Fruit fly (Drosophila melanogaster) whole organism, embryonic: ENCODE data around the gene CG14034.

ENCODE experiments used
- B-H1 ChIP-seq: fragments of 200-800 bp; sonication (Bioruptor generic); IDR thresholded peaks from 3 replicates; pipeline ENCODE4 v1.3.6; 2022; ENCODE audit warnings: missing biosample characterization, missing genetic modification characterization
- Bgb ChIP-seq: fragments of 200-800 bp; sonication (Bioruptor generic); IDR thresholded peaks from 2 replicates; pipeline ENCODE4 v1.3.6; 2022; ENCODE audit warnings: missing biosample characterization, missing genetic modification characterization; ENCODE audit not compliant: partially characterized antibody
- Blimp-1 ChIP-seq: fragments of 200-800 bp; sonication (Bioruptor generic); optimal IDR thresholded peaks from 3 replicates; lab custom pipeline; 2018; ENCODE audit warnings: missing biosample characterization, missing genetic modification characterization, mild to moderate bottlenecking, moderate library complexity, missing genetic modification reagents
- CG1024 ChIP-seq: fragments of 200-800 bp; sonication (Bioruptor generic); IDR thresholded peaks from 2 replicates; pipeline ENCODE4 v1.3.6; 2022; ENCODE audit warnings: missing biosample characterization, missing genetic modification characterization
- CG10543 ChIP-seq: fragments of 200-800 bp; sonication (Bioruptor generic); optimal IDR thresholded peaks from 3 replicates; lab custom pipeline; 2017; ENCODE audit warnings: missing biosample characterization, mild to moderate bottlenecking, missing genetic modification characterization, moderate library complexity
- CG10654 ChIP-seq: fragments of 200-800 bp; sonication (Bioruptor generic); optimal IDR thresholded peaks from 2 replicates; lab custom pipeline; 2016; ENCODE audit warnings: missing biosample characterization, missing genetic modification characterization
- CG10959 ChIP-seq: fragments of 200-800 bp; sonication (Bioruptor generic); IDR thresholded peaks from 2 replicates; pipeline ENCODE4 v1.3.6; 2022; ENCODE audit warnings: missing biosample characterization, missing genetic modification characterization
- CG11398 ChIP-seq: fragments of 200-800 bp; sonication (Bioruptor generic); optimal IDR thresholded peaks from 2 replicates; lab custom pipeline; 2016; ENCODE audit warnings: missing biosample characterization, missing genetic modification characterization
- CG12219 ChIP-seq: fragments of 200-800 bp; sonication (Bioruptor generic); optimal IDR thresholded peaks from 3 replicates; lab custom pipeline; 2018; ENCODE audit warnings: missing biosample characterization, mild to moderate bottlenecking, missing genetic modification characterization
- CG12744 ChIP-seq: fragments of 200-800 bp; sonication (Bioruptor generic); optimal IDR thresholded peaks from 2 replicates; lab custom pipeline; 2016; ENCODE audit warnings: missing biosample characterization, missing genetic modification characterization
- CG13123 ChIP-seq: fragments of 200-800 bp; sonication (Bioruptor generic); optimal IDR thresholded peaks from 2 replicates; lab custom pipeline; 2016; ENCODE audit warnings: missing biosample characterization, missing genetic modification characterization
- CG14667 ChIP-seq: fragments of 200-800 bp; sonication (Bioruptor generic); IDR thresholded peaks from 2 replicates; pipeline ENCODE4 v1.3.6; 2022; ENCODE audit warnings: missing biosample characterization, missing genetic modification characterization
- CG17568 ChIP-seq: fragments of 200-800 bp; sonication (Bioruptor generic); optimal IDR thresholded peaks from 2 replicates; lab custom pipeline; 2018; ENCODE audit warnings: missing biosample characterization, mild to moderate bottlenecking, missing genetic modification characterization, moderate library complexity
- CG17912 ChIP-seq: fragments of 200-800 bp; sonication (Bioruptor generic); optimal IDR thresholded peaks from 2 replicates; lab custom pipeline; 2018; ENCODE audit warnings: missing biosample characterization, mild to moderate bottlenecking, missing genetic modification characterization
- CG2199 ChIP-seq: fragments of 200-800 bp; sonication (Bioruptor generic); IDR thresholded peaks from 3 replicates; pipeline ENCODE4 v1.3.6; 2022; ENCODE audit warnings: missing biosample characterization, missing genetic modification characterization
- CG33557 ChIP-seq: fragments of 200-800 bp; sonication (Bioruptor generic); optimal IDR thresholded peaks from 2 replicates; lab custom pipeline; 2019; ENCODE audit warnings: missing biosample characterization, mild to moderate bottlenecking, missing genetic modification characterization, moderate library complexity
- CG34224 ChIP-seq: fragments of 200-800 bp; sonication (Bioruptor generic); IDR thresholded peaks from 3 replicates; pipeline ENCODE4 v1.3.6; 2022; ENCODE audit warnings: missing biosample characterization, missing genetic modification characterization; ENCODE audit not compliant: partially characterized antibody
- CG3726 ChIP-seq: fragments of 200-800 bp; sonication (Bioruptor generic); IDR thresholded peaks from 3 replicates; pipeline ENCODE4, ENCODE4 v1.3.6; 2022; ENCODE audit warnings: missing biosample characterization, missing genetic modification characterization
- CG4360 ChIP-seq: fragments of 200-800 bp; sonication (Bioruptor generic); IDR thresholded peaks from 2 replicates; pipeline ENCODE4 v1.3.6; 2022; ENCODE audit warnings: missing biosample characterization, missing genetic modification characterization
- CG4424 ChIP-seq: fragments of 200-800 bp; sonication (Bioruptor generic); optimal IDR thresholded peaks from 3 replicates; lab custom pipeline; 2016; ENCODE audit warnings: missing biosample characterization, missing genetic modification characterization
- CG4617 ChIP-seq: fragments of 200-800 bp; sonication (Bioruptor generic); optimal IDR thresholded peaks from 3 replicates; lab custom pipeline; 2016; ENCODE audit warnings: missing biosample characterization, missing genetic modification characterization, borderline replicate concordance
- CG4707 ChIP-seq: fragments of 200-800 bp; sonication (Bioruptor generic); optimal IDR thresholded peaks from 2 replicates; lab custom pipeline; 2018; ENCODE audit warnings: missing biosample characterization, mild to moderate bottlenecking, missing genetic modification characterization, moderate library complexity
- CG5180 ChIP-seq: fragments of 200-800 bp; sonication (Bioruptor generic); optimal IDR thresholded peaks from 3 replicates; lab custom pipeline; 2017; ENCODE audit warnings: missing biosample characterization, missing genetic modification characterization, mild to moderate bottlenecking, moderate library complexity, missing genetic modification reagents
- CG6791 ChIP-seq: fragments of 200-800 bp; sonication (Bioruptor generic); IDR thresholded peaks from 3 replicates; pipeline ENCODE4 v1.3.6; 2022; ENCODE audit warnings: missing biosample characterization, missing genetic modification characterization; ENCODE audit not compliant: partially characterized antibody
- D ChIP-seq, 2 experiments: fragments of 200-800 bp in 1 of 2; fragments of >200 bp in 1 of 2; sonication (Bioruptor generic) in 1 of 2; optimal IDR thresholded peaks; 2 replicates in 1 of 2; 3 replicates in 1 of 2; lab custom pipeline; 2017; ENCODE audit warnings: mild to moderate bottlenecking in 1 of 2, missing biosample characterization in 1 of 2, missing genetic modification characterization in 1 of 2, missing genetic modification reagents in 1 of 2
- Dbx ChIP-seq: fragments of 200-800 bp; sonication (Bioruptor generic); IDR thresholded peaks from 3 replicates; pipeline ENCODE4 v1.3.6; 2022; ENCODE audit warnings: missing biosample characterization, missing genetic modification characterization
- Dll ChIP-seq: fragments of 200-800 bp; sonication (Bioruptor generic); IDR thresholded peaks from 4 replicates; pipeline ENCODE4 v1.3.6; 2022; ENCODE audit warnings: missing biosample characterization, missing genetic modification characterization; ENCODE audit not compliant: partially characterized antibody
- GATAe ChIP-seq: fragments of 200-800 bp; sonication (Bioruptor generic); conservative IDR thresholded peaks from 2 replicates; pipeline ENCODE4 v1.3.6; 2022; ENCODE audit warnings: missing biosample characterization, missing genetic modification characterization
- Kr ChIP-seq: fragments of 200-800 bp; sonication (Bioruptor generic); optimal IDR thresholded peaks from 2 replicates; lab custom pipeline; 2017; ENCODE audit warnings: missing biosample characterization, mild to moderate bottlenecking, missing genetic modification characterization
- NFAT ChIP-seq: fragments of 200-800 bp; sonication (Bioruptor generic); IDR thresholded peaks from 2 replicates; pipeline ENCODE4 v1.3.6; 2022; ENCODE audit warnings: missing biosample characterization, missing genetic modification characterization
- Oli ChIP-seq: fragments of 200-800 bp; sonication (Bioruptor generic); optimal IDR thresholded peaks from 2 replicates; lab custom pipeline; 2018; ENCODE audit warnings: missing biosample characterization, mild to moderate bottlenecking, missing genetic modification characterization, moderate library complexity
- abd-A ChIP-seq: fragments of 200-800 bp; sonication (Bioruptor generic); optimal IDR thresholded peaks from 3 replicates; lab custom pipeline; 2019; ENCODE audit warnings: missing biosample characterization, mild to moderate bottlenecking, missing genetic modification characterization, moderate library complexity
- ac ChIP-seq: fragments of 200-800 bp; sonication (Bioruptor generic); optimal IDR thresholded peaks from 3 replicates; lab custom pipeline; 2017; ENCODE audit warnings: missing biosample characterization, mild to moderate bottlenecking, missing genetic modification characterization
- bab2 ChIP-seq: fragments of 200-800 bp; sonication (Bioruptor generic); optimal IDR thresholded peaks from 2 replicates; lab custom pipeline; 2016; ENCODE audit warnings: missing biosample characterization, missing genetic modification characterization
- crp ChIP-seq, 2 experiments: fragments of 200-800 bp; sonication (Bioruptor generic); optimal IDR thresholded peaks; 2 replicates in 1 of 2; 3 replicates in 1 of 2; lab custom pipeline; 2017; ENCODE audit warnings: missing biosample characterization in 2 of 2, missing genetic modification characterization in 2 of 2, mild to moderate bottlenecking in 1 of 2, moderate library complexity in 1 of 2
- dmrt99B ChIP-seq: fragments of 200-800 bp; sonication (Bioruptor generic); optimal IDR thresholded peaks from 2 replicates; lab custom pipeline; 2018; ENCODE audit warnings: missing biosample characterization, mild to moderate bottlenecking, missing genetic modification characterization, moderate library complexity
- en ChIP-seq: fragments of 200-800 bp; sonication (Bioruptor generic); optimal IDR thresholded peaks from 2 replicates; lab custom pipeline; 2016; ENCODE audit warnings: missing biosample characterization, missing genetic modification characterization
- eyg ChIP-seq: fragments of 200-800 bp; sonication (Bioruptor generic); optimal IDR thresholded peaks from 3 replicates; lab custom pipeline; 2016; ENCODE audit warnings: missing biosample characterization, missing genetic modification characterization
- gsb-n ChIP-seq: fragments of 200-800 bp; sonication (Bioruptor generic); optimal IDR thresholded peaks from 3 replicates; lab custom pipeline; 2018; ENCODE audit warnings: missing biosample characterization, mild to moderate bottlenecking, missing genetic modification characterization
- ham ChIP-seq: fragments of 200-800 bp; sonication (Bioruptor generic); IDR thresholded peaks from 2 replicates; pipeline ENCODE4 v1.3.6; 2022; ENCODE audit warnings: missing biosample characterization, missing genetic modification characterization
- kni ChIP-seq: fragments of 200-800 bp; sonication (Bioruptor generic); optimal IDR thresholded peaks from 3 replicates; lab custom pipeline; 2017; ENCODE audit warnings: mild to moderate bottlenecking, missing biosample characterization, missing genetic modification reagents, missing genetic modification characterization
- lilli ChIP-seq: fragments of 200-800 bp; sonication (Bioruptor generic); optimal IDR thresholded peaks from 3 replicates; lab custom pipeline; 2016; ENCODE audit warnings: missing biosample characterization, missing genetic modification characterization
- mirr ChIP-seq: fragments of 200-800 bp; sonication (Bioruptor generic); optimal IDR thresholded peaks from 3 replicates; lab custom pipeline; 2018; ENCODE audit warnings: missing biosample characterization, mild to moderate bottlenecking, missing genetic modification characterization
- nom ChIP-seq: fragments of 200-800 bp; sonication (Bioruptor generic); optimal IDR thresholded peaks from 2 replicates; lab custom pipeline; 2017; ENCODE audit warnings: missing biosample characterization, missing genetic modification characterization, mild to moderate bottlenecking, moderate library complexity, missing genetic modification reagents
- pros ChIP-seq: fragments of 200-800 bp; sonication (Bioruptor generic); optimal IDR thresholded peaks from 3 replicates; lab custom pipeline; 2019; ENCODE audit warnings: missing biosample characterization, mild to moderate bottlenecking, missing genetic modification characterization, moderate library complexity
- pum ChIP-seq: fragments of 200-800 bp; sonication (Bioruptor generic); optimal IDR thresholded peaks from 2 replicates; lab custom pipeline; 2016; ENCODE audit warnings: missing biosample characterization, missing genetic modification characterization
- sens ChIP-seq: fragments of 200-800 bp; sonication (Bioruptor generic); peaks from one replicate; lab custom pipeline; 2016; ENCODE audit warnings: missing biosample characterization, missing genetic modification characterization
- tap ChIP-seq: fragments of 200-800 bp; optimal IDR thresholded peaks from 3 replicates; lab custom pipeline; 2019; ENCODE audit warnings: missing biosample characterization, mild to moderate bottlenecking, missing genetic modification characterization, moderate library complexity
- tio ChIP-seq: fragments of 200-800 bp; sonication (Bioruptor generic); optimal IDR thresholded peaks from 2 replicates; lab custom pipeline; 2017; ENCODE audit warnings: missing biosample characterization, missing genetic modification characterization, inconsistent platforms

The CG14034 gene

DNA sequence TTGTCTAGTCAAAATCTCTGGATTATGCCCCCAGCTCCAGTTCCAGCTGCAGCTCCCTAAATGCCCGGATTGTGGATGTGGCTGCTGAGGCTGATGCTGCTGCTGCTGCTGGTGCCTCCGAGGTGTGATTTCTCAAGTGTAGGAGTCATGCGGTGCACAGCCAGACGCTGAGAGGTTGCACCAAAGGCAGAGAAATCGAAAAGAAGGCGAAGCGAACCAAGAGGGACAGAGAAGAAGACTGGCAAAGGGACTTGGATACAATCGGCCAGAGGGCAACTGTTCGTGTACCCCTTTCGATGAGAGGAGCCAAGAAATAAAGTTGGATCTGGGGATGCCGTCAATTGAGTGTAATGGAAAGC lies 22.2 kb upstream of the CG14034 start (continued):
- TF ChIP-seq Kr: peak; percentile 61
- no peak for TF ChIP-seq CG4707 (GFP tag; lab: Kevin White, UChicago)
- TF ChIP-seq Blimp-1 (GFP tag; lab: Kevin White, UChicago): no peak
- TF ChIP-seq kni (GFP tag; lab: Kevin White, UChicago): peak; percentile 38
- TF ChIP-seq NFAT: peak; percentile 16; the same call in 1 of the 2 replicates
- peak; percentile 76 for TF ChIP-seq pros (GFP tag; lab: Kevin White, UChicago)
- TF ChIP-seq CG1024 (GFP tag; lab: Robert Waterston, UW): no peak
- TF ChIP-seq nom: peak; percentile 55
- TF ChIP-seq gsb-n (tag; lab: Kevin White, UChicago): peak; percentile 43
- TF ChIP-seq CG34224: no peak
- no peak for TF ChIP-seq CG33557 (GFP tag; lab: Kevin White, UChicago)
- TF ChIP-seq CG12219 (GFP tag; lab: Kevin White, UChicago): no peak
- TF ChIP-seq CG4360: 0 out of 2 replicates have a peak, but pooled peaks have one; percentile 42
- no peak for TF ChIP-seq CG4617 (GFP tag; lab: Kevin White, UChicago)
- TF ChIP-seq tio (GFP tag; lab: Kevin White, UChicago): no peak
- no peak for TF ChIP-seq ac
- no peak for TF ChIP-seq ham (GFP tag; lab: Robert Waterston, UW)
- peak; percentile 30; the same call in 1 of the 3 replicates for TF ChIP-seq CG6791 (GFP tag; lab: Robert Waterston, UW)
- peak; percentile 95 for TF ChIP-seq CG2199
- peak; percentile 32 for TF ChIP-seq CG10543
- peak; percentile 4 for TF ChIP-seq abd-A (tag; lab: Kevin White, UChicago)

DNA sequence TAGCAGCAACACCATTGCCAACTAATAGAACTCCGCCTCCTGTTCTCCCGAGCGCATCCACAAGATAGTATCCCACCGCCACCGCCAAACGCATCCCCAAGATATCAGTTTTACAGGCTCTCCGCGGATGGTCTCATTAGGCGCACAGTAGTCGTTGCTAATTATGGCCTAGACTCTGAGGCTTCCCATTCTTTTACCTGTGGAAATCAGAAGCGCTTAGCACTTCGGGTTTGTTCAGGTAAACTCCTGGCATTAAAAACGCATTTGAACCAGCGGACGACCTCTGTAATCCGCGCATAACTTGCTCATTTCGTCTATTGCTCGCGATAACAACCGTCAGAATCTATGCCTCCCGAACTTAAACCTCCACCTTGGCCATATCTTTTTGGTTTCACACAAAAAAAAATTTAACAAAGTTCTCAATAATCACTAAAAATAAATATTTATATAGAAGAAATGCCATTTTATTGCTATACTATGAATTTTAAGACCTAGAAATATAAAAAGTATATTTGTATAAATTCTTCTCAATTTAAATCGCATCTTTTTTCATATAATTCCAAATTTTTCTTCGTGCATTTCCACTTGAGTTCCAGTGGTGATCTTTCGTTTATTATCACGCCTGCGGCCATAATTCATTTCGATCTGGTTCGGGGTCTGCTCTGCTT lies 21.7 kb upstream of the CG14034 start:
- TF ChIP-seq CG10959 (GFP tag; lab: Robert Waterston, UW): peak; percentile 74
- no peak for TF ChIP-seq CG13123 (GFP tag; lab: Kevin White, UChicago)
- TF ChIP-seq CG14667 (GFP tag; lab: Robert Waterston, UW): no peak
- no peak for TF ChIP-seq CG17568
- TF ChIP-seq Kr: no peak
- TF ChIP-seq eyg (GFP tag; lab: Kevin White, UChicago): no peak
- TF ChIP-seq bab2: no peak
- TF ChIP-seq en: no peak
- peak; percentile 20 for TF ChIP-seq CG10654 (GFP tag; lab: Kevin White, UChicago)
- TF ChIP-seq Dbx (GFP tag; lab: Robert Waterston, UW): no peak
- TF ChIP-seq GATAe: no peak
- TF ChIP-seq lilli (GFP tag; lab: Kevin White, UChicago): peak; percentile 38
- TF ChIP-seq CG12744: no peak
- TF ChIP-seq CG11398 (GFP tag; lab: Kevin White, UChicago): no peak
- TF ChIP-seq dmrt99B (tag; lab: Kevin White, UChicago): peak; percentile 76
- TF ChIP-seq CG3726 (GFP tag; lab: Robert Waterston, UW): no peak
- TF ChIP-seq mirr (GFP tag; lab: Kevin White, UChicago): no peak
- no peak for TF ChIP-seq B-H1 (GFP tag; lab: Robert Waterston, UW)
- peak; percentile 62 for TF ChIP-seq Oli (tag; lab: Kevin White, UChicago)
- TF ChIP-seq CG17912: no peak
- peak; percentile 90 for TF ChIP-seq sens
- TF ChIP-seq CG4424 (GFP tag; lab: Kevin White, UChicago): peak; percentile 71
- no peak for TF ChIP-seq pum
- peak; percentile 55 for TF ChIP-seq tap (tag; lab: Kevin White, UChicago)
- TF ChIP-seq D (optimal IDR thresholded peaks at IDR 0.05; lab: Kevin White, UChicago): no peak
- peak; percentile 75 for TF ChIP-seq D (GFP tag; optimal IDR thresholded peaks at IDR 0.05; lab: Kevin White, UChicago)
- no peak for TF ChIP-seq Dll
- TF ChIP-seq crp (GFP tag; optimal IDR thresholded peaks at IDR 0.05; lab: Kevin White, UChicago): no peak
- TF ChIP-seq Bgb: no peak
- TF ChIP-seq CG5180 (GFP tag; lab: Kevin White, UChicago): peak; percentile 11
